Fruit fly (Drosophila melanogaster) whole organism, embryonic: ENCODE results near the gene CG10761.

ENCODE experiments used
- Asciz ChIP-seq: fragments of 200-800 bp; sonication (Bioruptor generic); optimal IDR thresholded peaks from 2 replicates; lab custom pipeline; 2017; ENCODE audit warnings: missing biosample characterization, mild to moderate bottlenecking, missing genetic modification characterization, missing genetic modification reagents
- Atf6 ChIP-seq: fragments of 200-800 bp; sonication (Bioruptor generic); IDR thresholded peaks from 2 replicates; pipeline ENCODE4 v1.3.6; 2022; ENCODE audit warnings: missing biosample characterization, missing genetic modification characterization
- CG12104 ChIP-seq: fragments of 200-800 bp; sonication (Bioruptor generic); optimal IDR thresholded peaks from 3 replicates; lab custom pipeline; 2016; ENCODE audit warnings: missing biosample characterization, missing genetic modification characterization
- CG14441 ChIP-seq: fragments of 200-800 bp; sonication (Bioruptor generic); IDR thresholded peaks from 2 replicates; pipeline ENCODE4 v1.3.6; 2022; ENCODE audit warnings: missing biosample characterization, missing genetic modification characterization
- CG18599 ChIP-seq: fragments of 200-800 bp; sonication (Bioruptor generic); optimal IDR thresholded peaks from 3 replicates; lab custom pipeline; 2017; ENCODE audit warnings: missing biosample characterization, missing genetic modification characterization, mild to moderate bottlenecking, moderate library complexity, missing genetic modification reagents
- CG2116 ChIP-seq: fragments of 200-800 bp; sonication (Bioruptor generic); optimal IDR thresholded peaks from 3 replicates; lab custom pipeline; 2018; ENCODE audit warnings: missing biosample characterization, mild to moderate bottlenecking, missing genetic modification characterization
- CG32767 ChIP-seq: fragments of 200-800 bp; sonication (Bioruptor generic); IDR thresholded peaks from 2 replicates; pipeline ENCODE4 v1.3.6; 2022; ENCODE audit warnings: missing biosample characterization, missing genetic modification characterization
- CG3407 ChIP-seq: fragments of 200-800 bp; sonication (Bioruptor generic); optimal IDR thresholded peaks from 2 replicates; lab custom pipeline; 2018; ENCODE audit warnings: missing biosample characterization, mild to moderate bottlenecking, missing genetic modification characterization
- CG4328 ChIP-seq: fragments of 200-800 bp; sonication (Bioruptor generic); optimal IDR thresholded peaks from 3 replicates; lab custom pipeline; 2017; ENCODE audit warnings: missing biosample characterization, missing genetic modification reagents, missing genetic modification characterization
- CG6272 ChIP-seq: fragments of 200-800 bp; sonication (Bioruptor generic); IDR thresholded peaks from 2 replicates; pipeline ENCODE4 v1.3.6; 2022; ENCODE audit warnings: missing biosample characterization, missing genetic modification characterization
- CG7372 ChIP-seq: fragments of 200-800 bp; sonication (Bioruptor generic); IDR thresholded peaks from 2 replicates; pipeline ENCODE4 v1.3.6; 2022; ENCODE audit warnings: missing biosample characterization, missing genetic modification characterization
- CG7987 ChIP-seq: fragments of 200-800 bp; sonication (Bioruptor generic); optimal IDR thresholded peaks from 2 replicates; lab custom pipeline; 2018; ENCODE audit warnings: missing biosample characterization, mild to moderate bottlenecking, missing genetic modification characterization, moderate library complexity
- CG8478 ChIP-seq: fragments of >200 bp; optimal IDR thresholded peaks from 2 replicates; lab custom pipeline; 2018
- CG8924 ChIP-seq: fragments of 200-800 bp; optimal IDR thresholded peaks from 3 replicates; lab custom pipeline; 2019; ENCODE audit warnings: missing biosample characterization, mild to moderate bottlenecking, missing genetic modification characterization, moderate library complexity
- CG9215 ChIP-seq: fragments of 200-800 bp; sonication (Bioruptor generic); IDR thresholded peaks from 2 replicates; pipeline ENCODE4 v1.3.6; 2022; ENCODE audit warnings: missing biosample characterization, missing genetic modification characterization
- Dad ChIP-seq: fragments of 200-800 bp; sonication (Bioruptor generic); optimal IDR thresholded peaks from 3 replicates; lab custom pipeline; 2016; ENCODE audit warnings: missing biosample characterization, missing genetic modification characterization
- Ets97D ChIP-seq: fragments of 200-800 bp; sonication (Bioruptor generic); optimal IDR thresholded peaks from 3 replicates; lab custom pipeline; 2016; ENCODE audit warnings: missing biosample characterization, missing genetic modification characterization
- Fer1 ChIP-seq: fragments of 200-800 bp; sonication (Bioruptor generic); optimal IDR thresholded peaks from 2 replicates; lab custom pipeline; 2017; ENCODE audit warnings: missing biosample characterization, mild to moderate bottlenecking, missing genetic modification characterization
- GATAe ChIP-seq: fragments of 200-800 bp; sonication (Bioruptor generic); conservative IDR thresholded peaks from 2 replicates; pipeline ENCODE4 v1.3.6; 2022; ENCODE audit warnings: missing biosample characterization, missing genetic modification characterization
- Hand ChIP-seq: fragments of 200-800 bp; sonication (Bioruptor generic); optimal IDR thresholded peaks from 2 replicates; lab custom pipeline; 2017; ENCODE audit warnings: mild to moderate bottlenecking, missing biosample characterization, missing genetic modification reagents, missing genetic modification characterization
- HmgZ ChIP-seq: fragments of 200-800 bp; sonication (Bioruptor generic); optimal IDR thresholded peaks from 2 replicates; lab custom pipeline; 2018; ENCODE audit warnings: missing biosample characterization, mild to moderate bottlenecking, missing genetic modification characterization
- Lhr ChIP-seq: fragments of 200-800 bp; sonication (Bioruptor generic); optimal IDR thresholded peaks from 3 replicates; lab custom pipeline; 2017; ENCODE audit warnings: mild to moderate bottlenecking, missing biosample characterization, missing genetic modification reagents, missing genetic modification characterization
- Mad ChIP-seq: fragments of 200-800 bp; sonication (Bioruptor generic); optimal IDR thresholded peaks from 2 replicates; lab custom pipeline; 2016; ENCODE audit warnings: missing biosample characterization, missing genetic modification characterization
- Max ChIP-seq: fragments of 200-800 bp; sonication (Bioruptor generic); optimal IDR thresholded peaks from 2 replicates; lab custom pipeline; 2016; ENCODE audit warnings: missing biosample characterization, mild to moderate bottlenecking, missing genetic modification characterization
- Mes4 ChIP-seq: fragments of 200-800 bp; sonication (Bioruptor generic); optimal IDR thresholded peaks from 2 replicates; lab custom pipeline; 2016; ENCODE audit warnings: missing biosample characterization, missing genetic modification characterization
- NC2β ChIP-seq: fragments of 200-800 bp; sonication (Bioruptor generic); optimal IDR thresholded peaks from 2 replicates; lab custom pipeline; 2016; ENCODE audit warnings: missing biosample characterization, missing genetic modification characterization
- NFAT ChIP-seq: fragments of 200-800 bp; sonication (Bioruptor generic); IDR thresholded peaks from 2 replicates; pipeline ENCODE4 v1.3.6; 2022; ENCODE audit warnings: missing biosample characterization, missing genetic modification characterization
- Optix ChIP-seq: fragments of 200-800 bp; sonication (Bioruptor generic); IDR thresholded peaks from 3 replicates; pipeline ENCODE4 v1.3.6; 2022; ENCODE audit warnings: missing biosample characterization, missing genetic modification characterization
- Pdp1 ChIP-seq, 2 experiments: fragments of 200-800 bp; sonication (Bioruptor generic); optimal IDR thresholded peaks; 3 replicates each; lab custom pipeline; 2016; ENCODE audit warnings: missing biosample characterization in 2 of 2, missing genetic modification characterization in 2 of 2, mild to moderate bottlenecking in 1 of 2, moderate library complexity in 1 of 2
- Rfx ChIP-seq: fragments of 200-800 bp; sonication (Bioruptor generic); IDR thresholded peaks from 2 replicates; pipeline ENCODE4 v1.3.6; 2022; ENCODE audit warnings: missing biosample characterization, missing genetic modification characterization
- Scr ChIP-seq: fragments of 200-800 bp; sonication (Bioruptor generic); IDR thresholded peaks from 2 replicates; pipeline ENCODE4 v1.3.6; 2022; ENCODE audit warnings: missing biosample characterization, missing genetic modification characterization; ENCODE audit not compliant: partially characterized antibody
- Side ChIP-seq: fragments of 200-800 bp; sonication (Bioruptor generic); optimal IDR thresholded peaks from 2 replicates; lab custom pipeline; 2016; ENCODE audit warnings: missing biosample characterization, missing genetic modification characterization
- TFAM ChIP-seq: fragments of 200-800 bp; sonication (Bioruptor generic); optimal IDR thresholded peaks from 2 replicates; lab custom pipeline; 2017; ENCODE audit warnings: missing biosample characterization, missing genetic modification characterization, inconsistent platforms
- YL-1 ChIP-seq: fragments of 200-800 bp; sonication (Bioruptor generic); optimal IDR thresholded peaks from 3 replicates; lab custom pipeline; 2017; ENCODE audit warnings: missing biosample characterization, mild to moderate bottlenecking, missing genetic modification characterization
- abd-A ChIP-seq: fragments of 200-800 bp; sonication (Bioruptor generic); optimal IDR thresholded peaks from 3 replicates; lab custom pipeline; 2019; ENCODE audit warnings: missing biosample characterization, mild to moderate bottlenecking, missing genetic modification characterization, moderate library complexity
- bab2 ChIP-seq: fragments of 200-800 bp; sonication (Bioruptor generic); optimal IDR thresholded peaks from 2 replicates; lab custom pipeline; 2016; ENCODE audit warnings: missing biosample characterization, missing genetic modification characterization
- emc ChIP-seq: fragments of 200-800 bp; sonication (Bioruptor generic); optimal IDR thresholded peaks from 2 replicates; lab custom pipeline; 2016; ENCODE audit warnings: missing biosample characterization, missing genetic modification characterization
- gro ChIP-seq: fragments of 200-800 bp; sonication (Bioruptor generic); optimal IDR thresholded peaks from 2 replicates; lab custom pipeline; 2016; ENCODE audit warnings: missing biosample characterization, missing genetic modification characterization
- jing ChIP-seq: fragments of 200-800 bp; sonication (Bioruptor generic); optimal IDR thresholded peaks from 2 replicates; lab custom pipeline; 2018; ENCODE audit warnings: missing biosample characterization, mild to moderate bottlenecking, missing genetic modification characterization
- lbe ChIP-seq: fragments of 200-800 bp; sonication (Bioruptor generic); optimal IDR thresholded peaks from 2 replicates; lab custom pipeline; 2016; ENCODE audit warnings: missing biosample characterization, mild to moderate bottlenecking, missing genetic modification characterization
- lola ChIP-seq, 3 experiments: fragments of >200 bp in 2 of 3; fragments of 200-800 bp in 1 of 3; sonication (Bioruptor generic) in 1 of 3; optimal IDR thresholded peaks; 2 replicates each; lab custom pipeline; 2017 to 2019; ENCODE audit warnings: missing biosample characterization in 3 of 3, missing genetic modification characterization in 3 of 3, mild to moderate bottlenecking in 1 of 3, moderate library complexity in 1 of 3
- luna ChIP-seq: fragments of 200-800 bp; sonication (Bioruptor generic); optimal IDR thresholded peaks from 2 replicates; lab custom pipeline; 2016; ENCODE audit warnings: missing biosample characterization, missing genetic modification characterization
- nom ChIP-seq: fragments of 200-800 bp; sonication (Bioruptor generic); optimal IDR thresholded peaks from 2 replicates; lab custom pipeline; 2017; ENCODE audit warnings: missing biosample characterization, missing genetic modification characterization, mild to moderate bottlenecking, moderate library complexity, missing genetic modification reagents
- onecut ChIP-seq: fragments of 200-800 bp; sonication (Bioruptor generic); IDR thresholded peaks from 2 replicates; pipeline ENCODE4 v1.3.6; 2022; ENCODE audit warnings: missing biosample characterization, missing genetic modification characterization
- pros ChIP-seq: fragments of 200-800 bp; sonication (Bioruptor generic); optimal IDR thresholded peaks from 3 replicates; lab custom pipeline; 2019; ENCODE audit warnings: missing biosample characterization, mild to moderate bottlenecking, missing genetic modification characterization, moderate library complexity
- run ChIP-seq: fragments of 200-800 bp; sonication (Bioruptor generic); optimal IDR thresholded peaks from 3 replicates; lab custom pipeline; 2018; ENCODE audit warnings: missing biosample characterization, mild to moderate bottlenecking, missing genetic modification characterization
- sr ChIP-seq: fragments of 200-800 bp; sonication (Bioruptor generic); IDR thresholded peaks from 3 replicates; pipeline ENCODE4 v1.3.6; 2022; ENCODE audit warnings: missing biosample characterization, missing genetic modification characterization
- sug ChIP-seq: fragments of 200-800 bp; optimal IDR thresholded peaks from 2 replicates; lab custom pipeline; 2019; ENCODE audit warnings: missing biosample characterization, mild to moderate bottlenecking, missing genetic modification characterization, moderate library complexity
- tx ChIP-seq: fragments of 200-800 bp; sonication (Bioruptor generic); optimal IDR thresholded peaks from 2 replicates; lab custom pipeline; 2016; ENCODE audit warnings: missing biosample characterization, missing genetic modification characterization
- unc-4 ChIP-seq: fragments of 200-800 bp; sonication (Bioruptor generic); IDR thresholded peaks from 2 replicates; pipeline ENCODE4 v1.3.6; 2022; ENCODE audit warnings: missing biosample characterization, missing genetic modification characterization; ENCODE audit not compliant: partially characterized antibody
- unpg ChIP-seq: fragments of 200-800 bp; sonication (Bioruptor generic); optimal IDR thresholded peaks from 3 replicates; lab custom pipeline; 2018; ENCODE audit warnings: missing biosample characterization, mild to moderate bottlenecking, missing genetic modification characterization, moderate library complexity

The CG10761 gene

dm6 chrX:8143537-8143936 is 19.1 kb downstream of the CG10761 start, which contains the start of gene CG17982 (continued):
- TF ChIP-seq Scr (GFP tag; lab: Robert Waterston, UW) (peak; percentile 40; the same call in 1 of the 2 replicates), GATAe (no peak), jing (no peak), CG12104 (GFP tag; lab: Kevin White, UChicago) (peak; percentile 69), sr (GFP tag; lab: Robert Waterston, UW) (no peak), CG9215 (GFP tag; lab: Robert Waterston, UW) (peak; percentile 57), tx (GFP tag; lab: Kevin White, UChicago) (peak; percentile 84), CG3407 (GFP tag; lab: Kevin White, UChicago) (peak; percentile 70), Optix (GFP tag; lab: Robert Waterston, UW) (peak; percentile 69; the same call in 2 of the 3 replicates), lbe (GFP tag; lab: Kevin White, UChicago) (peak; percentile 88), lola (GFP tag; optimal IDR thresholded peaks at IDR 0.05; lab: Kevin White, UChicago) (peak in 1 of 3 experiments; percentile 77), CG18599 (peak; percentile 87), Fer1 (GFP tag; lab: Kevin White, UChicago) (peak; percentile 88), CG8478 (lab: Kevin White, UChicago) (no peak), Max (GFP tag; lab: Kevin White, UChicago) (peak; percentile 65), CG14441 (peak; percentile 80), pros (GFP tag; lab: Kevin White, UChicago) (peak; percentile 3), Asciz (no peak), NC2β (GFP tag; lab: Kevin White, UChicago) (peak; percentile 80), CG7372 (GFP tag; lab: Robert Waterston, UW) (peak; percentile 62), unpg (GFP tag; lab: Kevin White, UChicago) (peak; percentile 92), TFAM (GFP tag; lab: Kevin White, UChicago) (peak; percentile 5), Lhr (GFP tag; lab: Kevin White, UChicago) (peak; percentile 29), NFAT (GFP tag; lab: Robert Waterston, UW) (peak; percentile 66), Mad (GFP tag; lab: Kevin White, UChicago) (peak; percentile 81), CG32767 (GFP tag; lab: Robert Waterston, UW) (peak; percentile 80), abd-A (no peak), Ets97D (GFP tag; lab: Kevin White, UChicago) (peak; percentile 81), HmgZ (tag; lab: Kevin White, UChicago) (peak; percentile 90), emc (GFP tag; lab: Kevin White, UChicago) (peak; percentile 51), run (peak; percentile 66), Side (peak; percentile 88), CG6272 (GFP tag; lab: Robert Waterston, UW) (0 out of 2 replicates have a peak, but pooled peaks have one; percentile 34), Mes4 (peak; percentile 81), bab2 (GFP tag; lab: Kevin White, UChicago) (peak; percentile 89), YL-1 (GFP tag; lab: Kevin White, UChicago) (peak; percentile 79), CG7987 (GFP tag; lab: Kevin White, UChicago) (peak; percentile 70), Pdp1 (GFP tag; optimal IDR thresholded peaks at IDR 0.05; lab: Kevin White, UChicago) (peak; percentile 77 to 84), Dad (GFP tag; lab: Kevin White, UChicago) (peak; percentile 81), Atf6 (GFP tag; lab: Robert Waterston, UW) (peak; percentile 84), nom (GFP tag; lab: Kevin White, UChicago) (peak; percentile 86), Rfx (GFP tag; lab: Robert Waterston, UW) (peak; percentile 87), CG8924 (peak; percentile 87), gro (GFP tag; lab: Kevin White, UChicago) (peak; percentile 89), Hand (GFP tag; lab: Kevin White, UChicago) (peak; percentile 59), onecut (GFP tag; lab: Robert Waterston, UW) (peak; percentile 65), unc-4 (GFP tag; lab: Robert Waterston, UW) (no peak), luna (GFP tag; lab: Kevin White, UChicago) (peak; percentile 79), CG2116 (peak; percentile 71), sug (tag; lab: Kevin White, UChicago) (peak; percentile 87), CG4328 (GFP tag; lab: Kevin White, UChicago) (peak; percentile 80)
